Fruit fly (Drosophila melanogaster): Measurements from ENCODE around the gene CG1958.

Gene CG1958

dm6 chrX:7277038-7277437 lies 10.3 kb downstream of the CG1958 start (continued):
- no peak for TF ChIP-seq BEAF-32 (GFP tag; optimal IDR thresholded peaks at IDR 0.05)
- TF ChIP-seq jumu (GFP tag; optimal IDR thresholded peaks at IDR 0.05) = peak; percentile 15
- TF ChIP-seq maf-S (GFP tag; optimal IDR thresholded peaks at IDR 0.05) = peak; percentile 11
- no peak for TF ChIP-seq kah (GFP tag; optimal IDR thresholded peaks at IDR 0.05)
- no peak for TF ChIP-seq luna (GFP tag; optimal IDR thresholded peaks at IDR 0.05)
- TF ChIP-seq CG18599 (GFP tag; optimal IDR thresholded peaks at IDR 0.05) = peak; percentile 69
- no peak for TF ChIP-seq CG8089 (GFP tag; optimal IDR thresholded peaks at IDR 0.05)
- TF ChIP-seq org-1 (GFP tag; optimal IDR thresholded peaks at IDR 0.05) = peak; percentile 45
- no peak for TF ChIP-seq Atf6 (GFP tag; IDR thresholded peaks at IDR 0.05)
- peak; percentile 62 for TF ChIP-seq Spps (tag; optimal IDR thresholded peaks at IDR 0.05)
- no peak for TF ChIP-seq CG14014 (GFP tag; IDR thresholded peaks at IDR 0.05)
- TF ChIP-seq CG30020 (tag; optimal IDR thresholded peaks at IDR 0.05) = no peak
- no peak for TF ChIP-seq hth (optimal IDR thresholded peaks at IDR 0.05)
- no peak for TF ChIP-seq lbe (GFP tag; optimal IDR thresholded peaks at IDR 0.05)
- TF ChIP-seq toy (GFP tag; IDR thresholded peaks at IDR 0.05) = no peak
- no peak; the same call in 1 of the 2 replicates for TF ChIP-seq klu (GFP tag; IDR thresholded peaks at IDR 0.05)
- TF ChIP-seq usp (GFP tag; optimal IDR thresholded peaks at IDR 0.05) = no peak
- peak; percentile 5 for TF ChIP-seq cg (GFP tag; optimal IDR thresholded peaks at IDR 0.05)
- TF ChIP-seq Bdp1 (GFP tag; optimal IDR thresholded peaks at IDR 0.05) = peak; percentile 38
- TF ChIP-seq CoRest (tag; optimal IDR thresholded peaks at IDR 0.05) = peak; percentile 71
- peak; percentile 85 for TF ChIP-seq zf30C (GFP tag; optimal IDR thresholded peaks at IDR 0.05)
- TF ChIP-seq ind (GFP tag; optimal IDR thresholded peaks at IDR 0.05) = peak; percentile 35
- peak; percentile 43; the same call in 2 of the 3 replicates for TF ChIP-seq tgo (GFP tag; IDR thresholded peaks at IDR 0.05)
- no peak for TF ChIP-seq fd3F (GFP tag; optimal IDR thresholded peaks at IDR 0.05)
- TF ChIP-seq CG13123 (GFP tag; optimal IDR thresholded peaks at IDR 0.05) = peak; percentile 42
- peak in 1 of 3 experiments; percentile 85 for TF ChIP-seq lola (GFP tag; optimal IDR thresholded peaks at IDR 0.05)
- TF ChIP-seq Nf-YA (GFP tag; IDR thresholded peaks at IDR 0.05) = no peak

dm6 chrX:7284964-7285363 lies 18.3 kb downstream of the CG1958 start:
- TF ChIP-seq Opbp (GFP tag; IDR thresholded peaks at IDR 0.05; ENCODE audit: partially characterized antibody) = no peak; the same call in 2 of the 3 replicates
- peak; percentile 30; the same call in 1 of the 2 replicates for TF ChIP-seq CG13287 (GFP tag; IDR thresholded peaks at IDR 0.05; ENCODE audit: partially characterized antibody)
- no peak for TF ChIP-seq eyg (GFP tag; optimal IDR thresholded peaks at IDR 0.05)
- no peak for TF ChIP-seq Hand (GFP tag; optimal IDR thresholded peaks at IDR 0.05)
- 0 out of 3 replicates have a peak, but pooled peaks have one; percentile 37 for TF ChIP-seq CG14860 (GFP tag; IDR thresholded peaks at IDR 0.05; ENCODE audit: partially characterized antibody)
- no peak for TF ChIP-seq Fer3 (tag; optimal IDR thresholded peaks at IDR 0.05)
- TF ChIP-seq zfh1 (GFP tag; IDR thresholded peaks at IDR 0.05) = no peak
- TF ChIP-seq zen2 (GFP tag; IDR thresholded peaks at IDR 0.05; ENCODE audit: partially characterized antibody) = 0 out of 3 replicates have a peak, but pooled peaks have one; percentile 13
- TF ChIP-seq CG18011 (GFP tag; optimal IDR thresholded peaks at IDR 0.05) = no peak
- no peak for TF ChIP-seq cg (GFP tag; optimal IDR thresholded peaks at IDR 0.05)
- no peak; the same call in 2 of the 3 replicates for TF ChIP-seq CG34224 (GFP tag; IDR thresholded peaks at IDR 0.05; ENCODE audit: partially characterized antibody)
- TF ChIP-seq CG16813 (GFP tag; IDR thresholded peaks at IDR 0.05; ENCODE audit: partially characterized antibody) = peak; percentile 56; the same call in 2 of the 3 replicates
- peak; percentile 43; the same call in 1 of the 2 replicates for TF ChIP-seq Bgb (GFP tag; IDR thresholded peaks at IDR 0.05; ENCODE audit: partially characterized antibody)
- peak; percentile 49; the same call in 1 of the 3 replicates for TF ChIP-seq CG6791 (GFP tag; IDR thresholded peaks at IDR 0.05; ENCODE audit: partially characterized antibody)
- TF ChIP-seq Pdp1 (GFP tag; optimal IDR thresholded peaks at IDR 0.05) = peak in 1 of 2 experiments; percentile 92
- 0 out of 2 replicates have a peak, but pooled peaks have one; percentile 24 for TF ChIP-seq ato (GFP tag; IDR thresholded peaks at IDR 0.05; ENCODE audit: partially characterized antibody)
- no peak for TF ChIP-seq CG14050 (GFP tag; IDR thresholded peaks at IDR 0.05)
- TF ChIP-seq Sin3A (optimal IDR thresholded peaks at IDR 0.05) = no peak
- peak; percentile 67 for TF ChIP-seq HLH4C (GFP tag; IDR thresholded peaks at IDR 0.05; ENCODE audit: partially characterized antibody)
- TF ChIP-seq vnd (GFP tag; IDR thresholded peaks at IDR 0.05; ENCODE audit: partially characterized antibody) = 0 out of 3 replicates have a peak, but pooled peaks have one; percentile 30
- TF ChIP-seq Hmr (GFP tag; optimal IDR thresholded peaks at IDR 0.05) = no peak
- TF ChIP-seq Sry-δ (GFP tag; optimal IDR thresholded peaks at IDR 0.05) = peak; percentile 16
- peak; percentile 4 for TF ChIP-seq BEAF-32 (GFP tag; optimal IDR thresholded peaks at IDR 0.05)
- TF ChIP-seq CG1603 (tag; optimal IDR thresholded peaks at IDR 0.05) = no peak

Measured in whole organism, embryonic.